Worm (Caenorhabditis elegans) whole organism, young adult: ENCODE results near the gene clec-212.

ENCODE experiments used
- C06A6.2 ChIP-seq: fragments of 200-800 bp; sonication (Bioruptor generic); conservative IDR thresholded peaks from 2 replicates; pipeline ENCODE4 v1.3.6; 2022; ENCODE audit warnings: missing genetic modification characterization, missing compliant biosample characterization
- C17E4.6 ChIP-seq: fragments of 200-800 bp; sonication (Bioruptor generic); IDR thresholded peaks from 2 replicates; pipeline ENCODE4 v1.3.6; 2022; ENCODE audit warnings: missing genetic modification reagents, missing genetic modification characterization, missing compliant biosample characterization
- D2030.7 ChIP-seq: fragments of 200-800 bp; sonication (Bioruptor generic); IDR thresholded peaks from 2 replicates; pipeline ENCODE4 v1.3.6; 2022; ENCODE audit warnings: missing genetic modification reagents, missing genetic modification characterization, missing compliant biosample characterization
- F22D6.2 ChIP-seq: sonication (generic microtip); optimal IDR thresholded peaks from 2 replicates; lab custom pipeline; 2016; ENCODE audit warnings: mild to moderate bottlenecking, missing genetic modification characterization, missing compliant biosample characterization
- F23B12.7 ChIP-seq: sonication (generic microtip); optimal IDR thresholded peaks from 2 replicates; lab custom pipeline; 2017; ENCODE audit warnings: missing genetic modification characterization, mild to moderate bottlenecking, missing compliant biosample characterization, antibody characterized with exemption, moderate library complexity; ENCODE audit not compliant: insufficient read depth
- F33H1.4 ChIP-seq: fragments of 200-800 bp; sonication (Bioruptor generic); IDR thresholded peaks from 2 replicates; pipeline ENCODE4 v1.3.6; 2022; ENCODE audit warnings: missing genetic modification reagents, missing genetic modification characterization, missing compliant biosample characterization
- F49E8.2 ChIP-seq: sonication (generic microtip); optimal IDR thresholded peaks from 3 replicates; lab custom pipeline; 2017; ENCODE audit warnings: missing genetic modification characterization, mild to moderate bottlenecking, missing compliant biosample characterization, antibody characterized with exemption, moderate library complexity; ENCODE audit not compliant: insufficient read depth
- F52B5.7 ChIP-seq: sonication (generic microtip); optimal IDR thresholded peaks from 2 replicates; lab custom pipeline; 2016; ENCODE audit warnings: mild to moderate bottlenecking, missing genetic modification characterization, missing compliant biosample characterization
- F57C9.4 ChIP-seq: sonication (generic microtip); optimal IDR thresholded peaks from 2 replicates; lab custom pipeline; 2017; ENCODE audit warnings: mild to moderate bottlenecking, missing genetic modification characterization, missing compliant biosample characterization
- K12H6.12 ChIP-seq: fragments of 200-800 bp; sonication (Bioruptor generic); optimal IDR thresholded peaks from 2 replicates; lab custom pipeline; 2018; ENCODE audit warnings: mild to moderate bottlenecking, missing genetic modification characterization, missing compliant biosample characterization
- T07F8.4 ChIP-seq: sonication (generic microtip); optimal IDR thresholded peaks from 2 replicates; lab custom pipeline; 2016; ENCODE audit warnings: mild to moderate bottlenecking, missing genetic modification characterization, moderate library complexity, missing compliant biosample characterization
- T26A5.8 ChIP-seq: sonication (generic microtip); optimal IDR thresholded peaks from 2 replicates; lab custom pipeline; 2016; ENCODE audit warnings: missing genetic modification characterization, missing compliant biosample characterization
- ZK185.1 ChIP-seq: sonication (generic microtip); optimal IDR thresholded peaks from 2 replicates; lab custom pipeline; 2016; ENCODE audit warnings: mild to moderate bottlenecking, missing genetic modification characterization, missing compliant biosample characterization; ENCODE audit not compliant: poor library complexity, severe bottlenecking
- aptf-3 ChIP-seq: fragments of 200-800 bp; sonication (Bioruptor generic); IDR thresholded peaks from 2 replicates; pipeline ENCODE4 v1.3.6; 2022; ENCODE audit warnings: missing genetic modification characterization, missing compliant biosample characterization
- attf-5 ChIP-seq: fragments of 200-800 bp; sonication (Bioruptor generic); optimal IDR thresholded peaks from 2 replicates; lab custom pipeline; 2018; ENCODE audit warnings: mild to moderate bottlenecking, missing genetic modification characterization, missing compliant biosample characterization
- cebp-2 ChIP-seq: fragments of 200-800 bp; sonication (Bioruptor generic); IDR thresholded peaks from 2 replicates; pipeline ENCODE4 v1.3.6; 2022; ENCODE audit warnings: missing genetic modification characterization, missing compliant biosample characterization
- ceh-58 ChIP-seq: fragments of 200-800 bp; sonication (Bioruptor generic); IDR thresholded peaks from 2 replicates; pipeline ENCODE4 v1.3.6; 2022; ENCODE audit warnings: missing genetic modification characterization, missing compliant biosample characterization
- chd-7 ChIP-seq: sonication (generic microtip); optimal IDR thresholded peaks from 2 replicates; lab custom pipeline; 2016; ENCODE audit warnings: mild to moderate bottlenecking, missing genetic modification characterization, moderate library complexity, missing compliant biosample characterization
- die-1 ChIP-seq: sonication (generic microtip); optimal IDR thresholded peaks from 2 replicates; lab custom pipeline; 2016; ENCODE audit warnings: missing genotype, mild to moderate bottlenecking, missing genetic modification characterization, missing compliant biosample characterization
- dpff-1 ChIP-seq: sonication (generic microtip); optimal IDR thresholded peaks from 2 replicates; lab custom pipeline; 2017; ENCODE audit warnings: mild to moderate bottlenecking, missing genetic modification characterization, missing compliant biosample characterization
- gei-17 ChIP-seq: fragments of 200-800 bp; sonication (Bioruptor generic); optimal IDR thresholded peaks from 2 replicates; lab custom pipeline; 2018; ENCODE audit warnings: mild to moderate bottlenecking, missing genetic modification characterization, missing compliant biosample characterization
- hmg-1.2 ChIP-seq: fragments of 200-800 bp; sonication (Bioruptor generic); IDR thresholded peaks from 2 replicates; pipeline ENCODE4 v1.3.6; 2022; ENCODE audit warnings: missing genetic modification reagents, missing genetic modification characterization, missing compliant biosample characterization
- hrde-1 ChIP-seq: sonication (generic microtip); optimal IDR thresholded peaks from 2 replicates; lab custom pipeline; 2016; ENCODE audit warnings: missing genetic modification characterization, mild to moderate bottlenecking, missing compliant biosample characterization, moderate library complexity, missing genotype, missing genetic modification reagents, borderline replicate concordance
- lag-1 ChIP-seq: fragments of 200-800 bp; sonication (Bioruptor generic); IDR thresholded peaks from 2 replicates; pipeline ENCODE4 v1.3.6; 2022; ENCODE audit warnings: missing genetic modification reagents, missing genetic modification characterization, missing compliant biosample characterization
- lin-40 ChIP-seq: sonication (generic microtip); optimal IDR thresholded peaks from 2 replicates; lab custom pipeline; 2016; ENCODE audit warnings: missing genetic modification characterization, mild to moderate bottlenecking, missing compliant biosample characterization, missing genotype, missing genetic modification reagents
- lin-54 ChIP-seq: fragments of 200-800 bp; sonication (Bioruptor generic); optimal IDR thresholded peaks from 2 replicates; lab custom pipeline; 2018; ENCODE audit warnings: mild to moderate bottlenecking, missing genetic modification characterization, missing compliant biosample characterization
- lsl-1 ChIP-seq: fragments of 200-800 bp; sonication (Bioruptor generic); optimal IDR thresholded peaks from 2 replicates; lab custom pipeline; 2018; ENCODE audit warnings: mild to moderate bottlenecking, missing genetic modification characterization, moderate library complexity, missing compliant biosample characterization
- madf-10 ChIP-seq: sonication (generic microtip); optimal IDR thresholded peaks from 2 replicates; lab custom pipeline; 2016; ENCODE audit warnings: mild to moderate bottlenecking, missing genetic modification characterization, missing compliant biosample characterization
- madf-6 ChIP-seq: fragments of 200-800 bp; sonication (Bioruptor generic); IDR thresholded peaks from 2 replicates; pipeline ENCODE4 v1.3.6; 2022; ENCODE audit warnings: missing genetic modification reagents, missing genetic modification characterization, missing compliant biosample characterization
- mxl-1 ChIP-seq: sonication (generic microtip); optimal IDR thresholded peaks from 2 replicates; lab custom pipeline; 2016; ENCODE audit warnings: missing genetic modification characterization, missing compliant biosample characterization
- nfya-1 ChIP-seq: sonication (generic microtip); optimal IDR thresholded peaks from 2 replicates; lab custom pipeline; 2017; ENCODE audit warnings: antibody characterized with exemption, missing compliant biosample characterization, missing genetic modification characterization, borderline replicate concordance; ENCODE audit not compliant: insufficient read depth
- nhr-90 ChIP-seq: sonication (generic microtip); optimal IDR thresholded peaks from 2 replicates; lab custom pipeline; 2016; ENCODE audit warnings: missing genotype, mild to moderate bottlenecking, missing genetic modification characterization, missing compliant biosample characterization
- pbrm-1 ChIP-seq: fragments of 200-800 bp; sonication (Bioruptor generic); IDR thresholded peaks from 2 replicates; pipeline ENCODE4 v1.3.6; 2022; ENCODE audit warnings: missing genetic modification reagents, missing genetic modification characterization, missing compliant biosample characterization
- repo-1 ChIP-seq: sonication (generic microtip); optimal IDR thresholded peaks from 2 replicates; lab custom pipeline; 2017; ENCODE audit warnings: mild to moderate bottlenecking, missing genetic modification characterization, missing compliant biosample characterization
- snpc-1.3 ChIP-seq: sonication (generic microtip); optimal IDR thresholded peaks from 2 replicates; lab custom pipeline; 2017; ENCODE audit warnings: missing genetic modification characterization, mild to moderate bottlenecking, missing compliant biosample characterization, antibody characterized with exemption, moderate library complexity, missing genotype, missing genetic modification reagents; ENCODE audit not compliant: insufficient read depth
- snpc-4 ChIP-seq, 5 experiments: fragments of 150-350 bp in 1 of 5; sonication (generic microtip) in 4 of 5; optimal IDR thresholded peaks; 2 replicates each; lab custom pipeline; 2014 to 2018; ENCODE audit warnings: missing genetic modification characterization in 5 of 5, missing biosample characterization in 3 of 5, antibody characterized with exemption in 2 of 5, mild to moderate bottlenecking in 2 of 5, missing compliant biosample characterization in 2 of 5, missing genotype in 2 of 5, moderate library complexity in 2 of 5, missing genetic modification reagents in 1 of 5
- tbp1 ChIP-seq: fragments of 200-800 bp; sonication (Bioruptor generic); optimal IDR thresholded peaks from 2 replicates; lab custom pipeline; 2018; ENCODE audit warnings: mild to moderate bottlenecking, missing genetic modification characterization, missing compliant biosample characterization
- tlf-1 ChIP-seq: fragments of 200-800 bp; sonication (Bioruptor generic); optimal IDR thresholded peaks from 2 replicates; lab custom pipeline; 2018; ENCODE audit warnings: mild to moderate bottlenecking, missing genetic modification characterization, missing compliant biosample characterization
- unc-62 ChIP-seq: fragments of 150-350 bp; optimal IDR thresholded peaks from 2 replicates; lab custom pipeline; 2014; ENCODE audit warnings: missing biosample characterization, missing genetic modification reagents, missing genetic modification characterization
- xnd-1 ChIP-seq: sonication (generic microtip); optimal IDR thresholded peaks from 2 replicates; lab custom pipeline; 2016; ENCODE audit warnings: missing genotype, missing genetic modification reagents, missing genetic modification characterization, missing compliant biosample characterization

Gene clec-212

DNA sequence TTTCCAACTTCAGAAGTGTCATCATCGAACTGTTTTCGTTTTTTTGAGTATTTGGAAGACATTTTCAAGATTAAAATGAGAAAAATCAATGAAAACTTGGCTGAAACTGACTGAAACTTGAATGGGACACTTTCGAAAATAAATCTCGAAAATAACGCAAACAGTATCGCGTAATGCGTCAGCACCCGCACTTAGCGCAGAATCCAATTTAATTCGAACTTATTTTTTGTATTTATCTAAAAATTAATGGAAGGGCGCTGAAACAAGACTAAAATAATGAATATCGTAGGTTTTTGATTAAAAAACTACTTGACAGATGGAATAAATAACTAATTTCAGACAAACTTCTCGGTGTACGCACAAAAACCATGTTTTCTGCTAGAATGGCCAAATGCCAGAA lies 5.4 kb upstream of the clec-212 start, which contains the start of the genes snu-66 and ints-9 (continued):
- peak; percentile 46 for TF ChIP-seq ZK185.1 (tag; lab: Kevin White, UChicago)
- TF ChIP-seq tbp1: peak; percentile 15
- TF ChIP-seq F23B12.7: no peak
- TF ChIP-seq lag-1 (GFP tag; lab: Robert Waterston, UW): no peak
- TF ChIP-seq F33H1.4 (GFP tag; lab: Robert Waterston, UW): peak; percentile 40
- peak; percentile 41; the same call in 1 of the 2 replicates for TF ChIP-seq madf-6 (GFP tag; lab: Robert Waterston, UW)
- TF ChIP-seq xnd-1 (tag; lab: Kevin White, UChicago): no peak
- peak; percentile 65 for TF ChIP-seq attf-5
- peak; percentile 48 for TF ChIP-seq lin-54 (GFP tag; lab: Kevin White, UChicago)
- TF ChIP-seq lin-40 (tag; lab: Kevin White, UChicago): peak; percentile 43
- TF ChIP-seq C06A6.2 (GFP tag; lab: Robert Waterston, UW): no peak
- peak; percentile 7; the same call in 1 of the 2 replicates for TF ChIP-seq pbrm-1 (GFP tag; lab: Robert Waterston, UW)
- TF ChIP-seq ceh-58: no peak
- no peak for TF ChIP-seq F22D6.2 (tag; lab: Kevin White, UChicago)

DNA sequence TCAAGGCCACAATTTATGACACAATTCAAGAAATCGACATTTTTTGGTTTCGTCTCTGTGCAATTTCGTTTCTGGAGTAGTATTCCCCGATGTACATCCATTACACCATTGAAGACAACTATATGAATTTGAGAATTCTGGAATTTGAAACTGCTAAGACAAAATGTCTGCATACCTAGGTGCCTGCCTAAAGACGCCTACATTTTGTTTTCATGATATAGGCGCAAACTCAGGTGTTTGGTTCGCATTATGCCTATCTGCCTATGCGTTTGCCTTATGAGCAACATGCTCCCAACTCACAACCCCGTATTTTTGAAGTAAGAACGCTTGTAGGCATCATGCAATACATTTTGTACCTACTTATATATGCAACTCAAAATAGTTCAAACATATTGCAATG lies 765 bp upstream of the clec-212 start, which contains the start of gene F19F10.14:
Gene F19F10.14 (minus strand): TSS at position 101 of the 400 bp plus-strand sequence.
- TF ChIP-seq attf-5 (no peak), snpc-4 (GFP tag; optimal IDR thresholded peaks at IDR 0.05; lab: Kevin White, UChicago) (no peak), snpc-4 (tag; optimal IDR thresholded peaks at IDR 0.05; lab: Kevin White, UChicago) (no peak), die-1 (tag; lab: Kevin White, UChicago) (no peak), hrde-1 (tag; lab: Kevin White, UChicago) (no peak), snpc-1.3 (tag; lab: Kevin White, UChicago) (no peak), gei-17 (no peak), hmg-1.2 (GFP tag; lab: Robert Waterston, UW) (no peak), T26A5.8 (tag; lab: Kevin White, UChicago) (no peak), unc-62 (GFP tag; lab: Kevin White, UChicago) (no peak)

DNA sequence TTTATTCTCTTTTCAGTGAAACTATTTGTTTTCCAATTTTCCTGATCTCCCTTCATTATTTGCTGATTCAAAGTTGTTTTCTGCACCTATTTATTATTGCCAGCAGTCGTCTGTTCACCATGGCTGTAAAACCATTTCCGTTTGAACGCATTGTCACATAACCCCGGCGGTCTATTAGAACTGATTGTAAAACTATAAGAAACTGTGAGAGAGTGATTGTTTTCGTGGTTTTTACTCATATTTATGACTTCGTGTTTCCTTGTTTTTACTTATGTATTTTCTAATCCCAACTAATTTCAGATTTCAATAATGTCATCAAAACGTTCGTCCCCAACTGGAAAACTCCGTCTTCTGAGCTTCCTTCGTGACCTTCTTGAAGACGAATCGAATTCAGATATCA lies 7.2 kb downstream of the clec-212 start, which contains the start of gene F19F10.1:
Gene F19F10.1 (plus strand): TSS at position 301 of the 400 bp plus-strand sequence.
- TF ChIP-seq F49E8.2 (tag; lab: Kevin White, UChicago) (no peak), chd-7 (tag; lab: Kevin White, UChicago) (no peak), cebp-2 (no peak), D2030.7 (no peak), madf-10 (tag; lab: Kevin White, UChicago) (no peak), F52B5.7 (tag; lab: Kevin White, UChicago) (no peak), dpff-1 (no peak), F23B12.7 (no peak), C17E4.6 (no peak), aptf-3 (GFP tag; lab: Robert Waterston, UW) (no peak), mxl-1 (tag; lab: Kevin White, UChicago) (no peak)

DNA sequence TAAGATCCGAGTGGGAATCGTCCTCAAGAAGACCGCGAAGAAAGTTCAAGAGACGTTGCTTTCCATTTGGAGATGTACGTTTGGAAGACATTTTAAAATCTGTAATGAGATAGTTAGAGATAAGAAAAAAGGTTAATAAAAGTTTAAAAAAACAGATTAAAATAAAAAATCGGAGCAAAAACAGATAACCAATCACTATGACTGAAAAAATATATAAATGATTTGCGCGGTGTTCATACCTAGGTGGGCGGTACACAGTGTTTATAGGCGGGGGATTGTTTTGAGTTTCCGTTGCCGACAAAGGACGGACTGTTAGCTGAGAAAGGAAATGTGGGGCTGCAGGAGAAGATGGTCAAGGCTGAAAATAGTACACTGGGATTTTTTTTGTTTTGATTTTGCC lies 11.5 kb downstream of the clec-212 start, which contains the start of gene ets-7:
Gene ets-7 (minus strand): TSS at position 101 of the 400 bp plus-strand sequence.
- TF ChIP-seq hrde-1 (tag; lab: Kevin White, UChicago) (no peak), F57C9.4 (tag; lab: Kevin White, UChicago) (no peak), repo-1 (tag; lab: Kevin White, UChicago) (no peak), nhr-90 (no peak), nfya-1 (tag; lab: Kevin White, UChicago) (no peak), K12H6.12 (tag; lab: Kevin White, UChicago) (no peak), T07F8.4 (no peak), chd-7 (tag; lab: Kevin White, UChicago) (no peak), lsl-1 (no peak), ZK185.1 (tag; lab: Kevin White, UChicago) (no peak), F33H1.4 (GFP tag; lab: Robert Waterston, UW) (no peak), cebp-2 (no peak), unc-62 (GFP tag; lab: Kevin White, UChicago) (no peak), tlf-1 (GFP tag; lab: Kevin White, UChicago) (no peak)
